Fruit fly (Drosophila melanogaster): ENCODE measurements around the gene Hsp70Bb.
A peak's percentile ranks its signal among the peaks of the same experiment; 100 is the strongest.

Hsp70Bb gene

DNA sequence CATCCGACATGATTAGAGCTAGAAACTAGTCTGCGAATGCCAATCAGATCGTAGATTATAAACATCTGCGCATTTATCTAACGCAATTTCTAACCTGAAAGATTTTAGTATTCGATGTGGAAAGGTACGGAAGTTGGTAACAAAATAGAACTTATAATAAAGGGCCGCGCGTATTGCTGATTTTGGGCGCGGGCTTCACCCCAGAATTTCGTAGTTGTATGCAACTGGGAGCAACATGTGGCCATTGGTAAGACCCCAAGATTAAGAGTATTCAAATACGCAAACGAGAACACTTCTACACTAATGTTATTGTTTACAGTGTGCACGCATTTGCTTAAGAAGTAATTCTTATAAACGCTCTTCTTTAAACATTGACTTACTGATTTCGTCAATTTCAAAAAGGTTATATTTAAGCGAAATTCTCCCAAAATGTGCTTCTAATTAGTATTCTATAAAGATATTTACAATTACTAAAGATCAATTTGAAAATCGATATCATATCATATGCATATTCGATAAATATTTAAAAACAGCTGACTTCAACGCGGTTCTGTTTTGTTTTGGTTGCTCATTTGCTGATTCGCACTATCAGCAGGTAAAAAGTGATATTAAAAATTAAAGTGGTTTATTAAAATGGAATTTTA, 45.6 kb upstream of the Hsp70Bb start, which contains the start of the genes CG5961 and Polr3C (continued):
- TF ChIP-seq pfk (GFP tag; optimal IDR thresholded peaks at IDR 0.05) (no peak), sug (tag; optimal IDR thresholded peaks at IDR 0.05) (peak; percentile 6), CG13287 (GFP tag; IDR thresholded peaks at IDR 0.05; ENCODE audit: partially characterized antibody) (peak; percentile 72), pzg (GFP tag; optimal IDR thresholded peaks at IDR 0.05) (peak; percentile 63), CG31224 (GFP tag; IDR thresholded peaks at IDR 0.05) (no peak), fru (optimal IDR thresholded peaks at IDR 0.05) (no peak), scrt (GFP tag; optimal IDR thresholded peaks at IDR 0.05) (no peak), trem (tag; optimal IDR thresholded peaks at IDR 0.05) (peak; percentile 61), Fer1 (GFP tag; optimal IDR thresholded peaks at IDR 0.05) (peak; percentile 27), Ada2b (GFP tag; IDR thresholded peaks at IDR 0.05) (no peak), zen2 (GFP tag; IDR thresholded peaks at IDR 0.05; ENCODE audit: partially characterized antibody) (no peak), Scr (GFP tag; IDR thresholded peaks at IDR 0.05; ENCODE audit: partially characterized antibody) (peak; percentile 17), psq (GFP tag; optimal IDR thresholded peaks at IDR 0.05) (peak; percentile 80), CG7987 (GFP tag; optimal IDR thresholded peaks at IDR 0.05) (no peak), Bgb (GFP tag; IDR thresholded peaks at IDR 0.05; ENCODE audit: partially characterized antibody) (no peak), CG8924 (tag; optimal IDR thresholded peaks at IDR 0.05) (peak; percentile 15), twi (tag; optimal IDR thresholded peaks at IDR 0.05) (no peak), fd3F (GFP tag; optimal IDR thresholded peaks at IDR 0.05) (no peak), Dref (GFP tag; IDR thresholded peaks at IDR 0.05) (peak; percentile 56), CG6765 (GFP tag; optimal IDR thresholded peaks at IDR 0.05) (no peak), Dll (GFP tag; IDR thresholded peaks at IDR 0.05; ENCODE audit: partially characterized antibody) (peak; percentile 43; the same call in 2 of the 4 replicates), nmo (GFP tag; optimal IDR thresholded peaks at IDR 0.05) (peak; percentile 42), BEAF-32 (GFP tag; optimal IDR thresholded peaks at IDR 0.05) (peak; percentile 51), HmgZ (tag; optimal IDR thresholded peaks at IDR 0.05) (peak; percentile 24), CG2116 (GFP tag; optimal IDR thresholded peaks at IDR 0.05) (peak; percentile 71), insv (GFP tag; optimal IDR thresholded peaks at IDR 0.05) (peak in 1 of 2 experiments; percentile 38), CG17186 (GFP tag; optimal IDR thresholded peaks at IDR 0.05) (peak; percentile 26), CG17385 (GFP tag; optimal IDR thresholded peaks at IDR 0.05) (no peak), CG7745 (tag; optimal IDR thresholded peaks at IDR 0.05) (no peak), lbe (GFP tag; optimal IDR thresholded peaks at IDR 0.05) (no peak), CG14710 (tag; optimal IDR thresholded peaks at IDR 0.05) (peak; percentile 56), CG11560 (tag; IDR thresholded peaks at IDR 0.05) (peak; percentile 95), ro (GFP tag; IDR thresholded peaks at IDR 0.05) (no peak), tap (tag; optimal IDR thresholded peaks at IDR 0.05) (no peak), E2f2 (GFP tag; IDR thresholded peaks at IDR 0.05) (peak; percentile 75), Sry-δ (GFP tag; optimal IDR thresholded peaks at IDR 0.05) (peak; percentile 41), grn (GFP tag; optimal IDR thresholded peaks at IDR 0.05) (peak; percentile 24), unc-4 (GFP tag; IDR thresholded peaks at IDR 0.05; ENCODE audit: partially characterized antibody) (peak; percentile 43; the same call in 1 of the 2 replicates), slou (GFP tag; optimal IDR thresholded peaks at IDR 0.05) (no peak), bcd (GFP tag; optimal IDR thresholded peaks at IDR 0.05) (no peak), Bteb2 (GFP tag; optimal IDR thresholded peaks at IDR 0.05) (no peak), MBD-R2 (GFP tag; IDR thresholded peaks at IDR 0.05) (peak; percentile 69), D19A (tag; optimal IDR thresholded peaks at IDR 0.05) (peak; percentile 61), Hand (GFP tag; optimal IDR thresholded peaks at IDR 0.05) (no peak), klu (GFP tag; IDR thresholded peaks at IDR 0.05) (no peak), CG1832 (GFP tag; optimal IDR thresholded peaks at IDR 0.05) (no peak), CG30020 (tag; optimal IDR thresholded peaks at IDR 0.05) (peak; percentile 13), CG17829 (tag; optimal IDR thresholded peaks at IDR 0.05) (peak; percentile 10), Chrac-16 (GFP tag; optimal IDR thresholded peaks at IDR 0.05) (no peak)

All from whole organism, embryonic.